5 worm cellular contexts compared by ENCODE assay signal in genomic region chrIV:11956387-11956786, ce11.
TF ChIP-seq lines count a peak whose summit lies in the region.

No protein-coding gene starts in this region.

TF ChIP-seq in whole organism, L1 larva, 84 proteins besides CTCF, POLR2A, EP300 and RAD21 (continued from another document and continues in another):
- TF ChIP-seq isw-1 (GFP tag; IDR thresholded peaks at IDR 0.05; lab: Robert Waterston, UW) = no peak
- TF ChIP-seq zip-4 (GFP tag; optimal IDR thresholded peaks at IDR 0.05; lab: Kevin White, UChicago) = peak; percentile 11
- TF ChIP-seq nhr-28 (tag; optimal IDR thresholded peaks at IDR 0.05; lab: Kevin White, UChicago) = no peak
- peak; percentile 45 for TF ChIP-seq pax-3 (tag; optimal IDR thresholded peaks at IDR 0.05; lab: Kevin White, UChicago)
- TF ChIP-seq nhr-71 (tag; optimal IDR thresholded peaks at IDR 0.05; lab: Kevin White, UChicago) = peak; percentile 99
- TF ChIP-seq lin-14 (GFP tag; optimal IDR thresholded peaks at IDR 0.05; lab: Kevin White, UChicago) = peak; percentile 99
- TF ChIP-seq elt-3 (tag; optimal IDR thresholded peaks at IDR 0.05; lab: Kevin White, UChicago) = peak; percentile 78 to 97 (median 92)
- TF ChIP-seq nhr-47 (tag; optimal IDR thresholded peaks at IDR 0.05; lab: Kevin White, UChicago) = peak; percentile 88
- peak; percentile 69 for TF ChIP-seq unc-130 (tag; optimal IDR thresholded peaks at IDR 0.05; lab: Kevin White, UChicago)
- TF ChIP-seq unc-30 (tag; optimal IDR thresholded peaks at IDR 0.05; lab: Kevin White, UChicago) = no peak
- no peak for TF ChIP-seq nhr-84 (tag; optimal IDR thresholded peaks at IDR 0.05; lab: Kevin White, UChicago)
- TF ChIP-seq pag-3 (tag; optimal IDR thresholded peaks at IDR 0.05; lab: Kevin White, UChicago; ENCODE audit: borderline replicate concordance, insufficient read depth) = no peak
- no peak for TF ChIP-seq efl-3 (GFP tag; optimal IDR thresholded peaks at IDR 0.05; lab: Kevin White, UChicago)
- peak; percentile 85 for TF ChIP-seq xbp-1 (tag; optimal IDR thresholded peaks at IDR 0.05; lab: Kevin White, UChicago)
- peak; percentile 49 to 66 (median 56) for TF ChIP-seq dpl-1 (GFP tag; optimal IDR thresholded peaks at IDR 0.05; lab: Kevin White, UChicago)
- no peak for TF ChIP-seq tlp-1 (tag; optimal IDR thresholded peaks at IDR 0.05; lab: Kevin White, UChicago)
- peak; percentile 57 for TF ChIP-seq egl-13 (tag; optimal IDR thresholded peaks at IDR 0.05; lab: Kevin White, UChicago)
- peak; percentile 69 for TF ChIP-seq nhr-11 (tag; optimal IDR thresholded peaks at IDR 0.05; lab: Kevin White, UChicago)
- TF ChIP-seq nhr-19 (GFP tag; conservative IDR thresholded peaks at IDR 0.05; lab: Robert Waterston, UW) = peak; percentile 94
- TF ChIP-seq ceh-82 (tag; optimal IDR thresholded peaks at IDR 0.05; lab: Kevin White, UChicago) = peak; percentile 39 to 62 (median 43)
- peak; percentile 77 for TF ChIP-seq fos-1 (tag; optimal IDR thresholded peaks at IDR 0.05; lab: Kevin White, UChicago)
- TF ChIP-seq ceh-8 (GFP tag; optimal IDR thresholded peaks at IDR 0.05; lab: Kevin White, UChicago) = no peak
- TF ChIP-seq skn-1 (tag; optimal IDR thresholded peaks at IDR 0.05; lab: Kevin White, UChicago) = peak; percentile 54
- peak; percentile 75 to 79 for TF ChIP-seq lsy-2 (tag; optimal IDR thresholded peaks at IDR 0.05; lab: Kevin White, UChicago)
- peak; percentile 36 for TF ChIP-seq jun-1 (tag; optimal IDR thresholded peaks at IDR 0.05; lab: Kevin White, UChicago)
- peak; percentile 81 for TF ChIP-seq lir-3 (tag; optimal IDR thresholded peaks at IDR 0.05; lab: Kevin White, UChicago; ENCODE audit: poor library complexity)

TF ChIP-seq in whole organism, L2 larva, 48 proteins besides CTCF, POLR2A, EP300 and RAD21 (continued from another document and continues in another):
- TF ChIP-seq nhr-23 (tag; optimal IDR thresholded peaks at IDR 0.05; lab: Kevin White, UChicago) = no peak
- no peak for TF ChIP-seq ZK546.5 (tag; optimal IDR thresholded peaks at IDR 0.05; lab: Kevin White, UChicago)
- TF ChIP-seq blmp-1 (tag; optimal IDR thresholded peaks at IDR 0.05; lab: Kevin White, UChicago; ENCODE audit: insufficient read depth) = peak; percentile 81
- TF ChIP-seq nhr-21 (tag; optimal IDR thresholded peaks at IDR 0.05; lab: Kevin White, UChicago) = peak; percentile 97
- TF ChIP-seq aly-2 (tag; optimal IDR thresholded peaks at IDR 0.05; lab: Kevin White, UChicago) = no peak
- TF ChIP-seq nhr-11 (tag; optimal IDR thresholded peaks at IDR 0.05; lab: Kevin White, UChicago) = no peak
- TF ChIP-seq ama-1 (optimal IDR thresholded peaks at IDR 0.05; lab: Kevin White, UChicago) = peak; percentile 37
- TF ChIP-seq fos-1 (tag; optimal IDR thresholded peaks at IDR 0.05; lab: Kevin White, UChicago) = peak; percentile 86
- TF ChIP-seq ztf-1 (GFP tag; conservative IDR thresholded peaks at IDR 0.05; lab: Robert Waterston, UW) = no peak
- TF ChIP-seq sem-4 (tag; optimal IDR thresholded peaks at IDR 0.05; lab: Kevin White, UChicago) = peak; percentile 92
- TF ChIP-seq ztf-11 (tag; optimal IDR thresholded peaks at IDR 0.05; lab: Kevin White, UChicago) = no peak
- TF ChIP-seq peb-1 (tag; optimal IDR thresholded peaks at IDR 0.05; lab: Kevin White, UChicago) = no peak
- peak; percentile 24 for TF ChIP-seq snpc-4 (tag; optimal IDR thresholded peaks at IDR 0.05; lab: Kevin White, UChicago)
- TF ChIP-seq ceh-16 (tag; optimal IDR thresholded peaks at IDR 0.05; lab: Kevin White, UChicago) = no peak
- no peak for TF ChIP-seq elt-1 (tag; optimal IDR thresholded peaks at IDR 0.05; lab: Kevin White, UChicago)
- peak; percentile 99 to 100 for TF ChIP-seq mdl-1 (tag; optimal IDR thresholded peaks at IDR 0.05; lab: Kevin White, UChicago)
- TF ChIP-seq C34F6.9 (tag; optimal IDR thresholded peaks at IDR 0.05; lab: Kevin White, UChicago) = peak; percentile 86
- TF ChIP-seq unc-55 (GFP tag; optimal IDR thresholded peaks at IDR 0.05; lab: Kevin White, UChicago) = no peak
- TF ChIP-seq alr-1 (tag; optimal IDR thresholded peaks at IDR 0.05; lab: Kevin White, UChicago) = no peak
- peak; percentile 97 for TF ChIP-seq nhr-129 (tag; optimal IDR thresholded peaks at IDR 0.05; lab: Kevin White, UChicago)
- TF ChIP-seq ceh-82 (tag; optimal IDR thresholded peaks at IDR 0.05; lab: Kevin White, UChicago) = no peak
- peak; percentile 74 for TF ChIP-seq lin-13 (GFP tag; optimal IDR thresholded peaks at IDR 0.05; lab: Kevin White, UChicago)
- TF ChIP-seq nhr-237 (tag; optimal IDR thresholded peaks at IDR 0.05; lab: Kevin White, UChicago) = no peak
- TF ChIP-seq crh-2 (tag; optimal IDR thresholded peaks at IDR 0.05; lab: Kevin White, UChicago) = peak; percentile 94
- no peak for TF ChIP-seq unc-62 (GFP tag; optimal IDR thresholded peaks at IDR 0.05; lab: Kevin White, UChicago)
- no peak for TF ChIP-seq unc-39 (tag; optimal IDR thresholded peaks at IDR 0.05; lab: Kevin White, UChicago)
- TF ChIP-seq nhr-12 (tag; optimal IDR thresholded peaks at IDR 0.05; lab: Kevin White, UChicago) = no peak
- peak; percentile 67 for TF ChIP-seq Y55F3AM.14 (GFP tag; optimal IDR thresholded peaks at IDR 0.05; lab: Kevin White, UChicago)

TF ChIP-seq in whole organism, L3 larva, 47 proteins besides CTCF, POLR2A, EP300 and RAD21 (continued from another document):
- peak in 2 of 3 experiments; percentile 73 to 93 for TF ChIP-seq elt-3 (tag; optimal IDR thresholded peaks at IDR 0.05; lab: Kevin White, UChicago)
- TF ChIP-seq egl-5 (tag; optimal IDR thresholded peaks at IDR 0.05; lab: Kevin White, UChicago) = no peak
- peak; percentile 99 for TF ChIP-seq mdl-1 (tag; optimal IDR thresholded peaks at IDR 0.05; lab: Kevin White, UChicago)
- peak; percentile 78 for TF ChIP-seq nfya-1 (tag; optimal IDR thresholded peaks at IDR 0.05; lab: Kevin White, UChicago; ENCODE audit: insufficient read depth)
- TF ChIP-seq pha-4 (tag; optimal IDR thresholded peaks at IDR 0.05; lab: Kevin White, UChicago) = peak; percentile 91
- no peak for TF ChIP-seq ceh-16 (tag; optimal IDR thresholded peaks at IDR 0.05; lab: Kevin White, UChicago)
- peak; percentile 49 for TF ChIP-seq ceh-28 (tag; optimal IDR thresholded peaks at IDR 0.05; lab: Kevin White, UChicago)
- TF ChIP-seq mml-1 (tag; optimal IDR thresholded peaks at IDR 0.05; lab: Kevin White, UChicago) = peak; percentile 40
- peak; percentile 39 for TF ChIP-seq snpc-4 (tag; optimal IDR thresholded peaks at IDR 0.05; lab: Kevin White, UChicago)
- TF ChIP-seq zag-1 (tag; optimal IDR thresholded peaks at IDR 0.05; lab: Kevin White, UChicago) = no peak
- TF ChIP-seq nhr-12 (tag; optimal IDR thresholded peaks at IDR 0.05; lab: Kevin White, UChicago) = no peak
- peak; percentile 3 for TF ChIP-seq fos-1 (tag; optimal IDR thresholded peaks at IDR 0.05; lab: Kevin White, UChicago)
- TF ChIP-seq lsy-12 (tag; optimal IDR thresholded peaks at IDR 0.05; lab: Kevin White, UChicago) = peak; percentile 81
- peak; percentile 99 for TF ChIP-seq nhr-25 (tag; optimal IDR thresholded peaks at IDR 0.05; lab: Kevin White, UChicago)

TF ChIP-seq in whole organism, L4 larva, 104 proteins besides CTCF, POLR2A, EP300 and RAD21 (continued from another document and continues in another):
- TF ChIP-seq set-16 (GFP tag; IDR thresholded peaks at IDR 0.05; lab: Robert Waterston, UW) (peak; percentile 80), madf-9 (GFP tag; conservative IDR thresholded peaks at IDR 0.05; lab: Robert Waterston, UW) (peak; percentile 45; the same call in 1 of the 2 replicates), nhr-77 (tag; optimal IDR thresholded peaks at IDR 0.05; lab: Kevin White, UChicago) (peak; percentile 86), dve-1 (tag; optimal IDR thresholded peaks at IDR 0.05; lab: Kevin White, UChicago; ENCODE audit: insufficient read depth) (peak; percentile 94), ctbp-1 (GFP tag; IDR thresholded peaks at IDR 0.05; lab: Robert Waterston, UW) (peak; percentile 61), nhr-76 (tag; optimal IDR thresholded peaks at IDR 0.05; lab: Kevin White, UChicago) (peak; percentile 54), gei-8 (GFP tag; optimal IDR thresholded peaks at IDR 0.05; lab: Kevin White, UChicago) (peak; percentile 93), nhr-28 (tag; optimal IDR thresholded peaks at IDR 0.05; lab: Kevin White, UChicago) (peak; percentile 92), pha-4 (GFP tag; IDR thresholded peaks at IDR 0.05; lab: Robert Waterston, UW) (peak; percentile 74), pha-4 (tag; optimal IDR thresholded peaks at IDR 0.05; lab: Kevin White, UChicago) (no peak), fkh-10 (GFP tag; optimal IDR thresholded peaks at IDR 0.05; lab: Kevin White, UChicago) (no peak), spr-3 (GFP tag; optimal IDR thresholded peaks at IDR 0.05; lab: Kevin White, UChicago) (no peak), R02D3.7 (tag; optimal IDR thresholded peaks at IDR 0.05; lab: Kevin White, UChicago) (no peak), nhr-11 (tag; optimal IDR thresholded peaks at IDR 0.05; lab: Kevin White, UChicago) (peak; percentile 78), mdl-1 (tag; optimal IDR thresholded peaks at IDR 0.05; lab: Kevin White, UChicago) (peak; percentile 100), mep-1 (tag; optimal IDR thresholded peaks at IDR 0.05; lab: Kevin White, UChicago) (peak; percentile 90), nhr-6 (tag; optimal IDR thresholded peaks at IDR 0.05; lab: Kevin White, UChicago) (peak; percentile 49), hif-1 (tag; optimal IDR thresholded peaks at IDR 0.05; lab: Kevin White, UChicago) (peak; percentile 90 to 99), arid-1 (GFP tag; conservative IDR thresholded peaks at IDR 0.05; lab: Robert Waterston, UW) (0 out of 2 replicates have a peak, but pooled peaks have one; percentile 24), ZK337.2 (GFP tag; IDR thresholded peaks at IDR 0.05; lab: Robert Waterston, UW) (no peak), unc-39 (tag; optimal IDR thresholded peaks at IDR 0.05; lab: Kevin White, UChicago) (no peak), daf-16 (GFP tag; optimal IDR thresholded peaks at IDR 0.05; lab: Kevin White, UChicago) (no peak), daf-16 (tag; optimal IDR thresholded peaks at IDR 0.05; lab: Kevin White, UChicago) (peak; percentile 71), cey-2 (tag; optimal IDR thresholded peaks at IDR 0.05; lab: Kevin White, UChicago; ENCODE audit: borderline replicate concordance, insufficient read depth) (peak; percentile 90), mdt-29 (GFP tag; IDR thresholded peaks at IDR 0.05; lab: Robert Waterston, UW) (peak; percentile 98), lin-29 (GFP tag; IDR thresholded peaks at IDR 0.05; lab: Robert Waterston, UW) (0 out of 2 replicates have a peak, but pooled peaks have one; percentile 59), rbr-2 (tag; optimal IDR thresholded peaks at IDR 0.05; lab: Kevin White, UChicago) (peak; percentile 59), nhr-237 (tag; optimal IDR thresholded peaks at IDR 0.05; lab: Kevin White, UChicago) (peak; percentile 27), hlh-11 (tag; optimal IDR thresholded peaks at IDR 0.05; lab: Kevin White, UChicago) (peak; percentile 98), dpl-1 (GFP tag; optimal IDR thresholded peaks at IDR 0.05; lab: Kevin White, UChicago) (peak; percentile 42), lin-1 (GFP tag; IDR thresholded peaks at IDR 0.05; lab: Robert Waterston, UW) (peak; percentile 91), nhr-102 (tag; optimal IDR thresholded peaks at IDR 0.05; lab: Kevin White, UChicago) (peak; percentile 80), T20F7.1 (GFP tag; optimal IDR thresholded peaks at IDR 0.05; lab: Kevin White, UChicago) (peak; percentile 76), aha-1 (tag; lab: Kevin White, UChicago) (peak; percentile 100), mxl-2 (GFP tag; conservative IDR thresholded peaks at IDR 0.05; lab: Robert Waterston, UW) (peak; percentile 90), ceh-82 (tag; optimal IDR thresholded peaks at IDR 0.05; lab: Kevin White, UChicago) (no peak)

TF ChIP-seq in whole organism, young adult, 124 proteins besides CTCF, POLR2A, EP300 and RAD21 (continued from another document and continues in another):
- TF ChIP-seq lsl-1 (GFP tag; optimal IDR thresholded peaks at IDR 0.05; lab: Kevin White, UChicago) (no peak), F57A8.1 (GFP tag; optimal IDR thresholded peaks at IDR 0.05; lab: Kevin White, UChicago) (no peak), nhr-120 (GFP tag; IDR thresholded peaks at IDR 0.05; lab: Robert Waterston, UW) (no peak), dox-1 (GFP tag; IDR thresholded peaks at IDR 0.05; lab: Robert Waterston, UW) (peak; percentile 71), unc-62 (GFP tag; optimal IDR thresholded peaks at IDR 0.05; lab: Kevin White, UChicago) (no peak), Y95B8A.8 (GFP tag; IDR thresholded peaks at IDR 0.05; lab: Robert Waterston, UW) (no peak), nhr-179 (tag; optimal IDR thresholded peaks at IDR 0.05; lab: Kevin White, UChicago) (no peak), lin-54 (GFP tag; optimal IDR thresholded peaks at IDR 0.05; lab: Kevin White, UChicago) (peak; percentile 40), mxl-1 (tag; optimal IDR thresholded peaks at IDR 0.05; lab: Kevin White, UChicago) (peak; percentile 82), ztf-22 (GFP tag; optimal IDR thresholded peaks at IDR 0.05; lab: Kevin White, UChicago) (peak; percentile 91), B0019.2 (GFP tag; conservative IDR thresholded peaks at IDR 0.05; lab: Robert Waterston, UW) (no peak), tlf-1 (GFP tag; optimal IDR thresholded peaks at IDR 0.05; lab: Kevin White, UChicago) (peak; percentile 71), hmg-20 (GFP tag; IDR thresholded peaks at IDR 0.05; lab: Robert Waterston, UW) (no peak), repo-1 (tag; optimal IDR thresholded peaks at IDR 0.05; lab: Kevin White, UChicago) (peak; percentile 45), pha-4 (tag; optimal IDR thresholded peaks at IDR 0.05; lab: Kevin White, UChicago) (peak; percentile 77), T26A5.8 (tag; optimal IDR thresholded peaks at IDR 0.05; lab: Kevin White, UChicago) (no peak), nhr-90 (tag; optimal IDR thresholded peaks at IDR 0.05; lab: Kevin White, UChicago) (peak; percentile 77), C06A6.2 (GFP tag; conservative IDR thresholded peaks at IDR 0.05; lab: Robert Waterston, UW) (peak; percentile 87), ztf-6 (GFP tag; IDR thresholded peaks at IDR 0.05; lab: Robert Waterston, UW) (no peak), Y53G8AR.9 (GFP tag; conservative IDR thresholded peaks at IDR 0.05; lab: Robert Waterston, UW) (no peak; the same call in 1 of the 2 replicates), nhr-27 (tag; optimal IDR thresholded peaks at IDR 0.05; lab: Kevin White, UChicago) (no peak), tbp1 (GFP tag; optimal IDR thresholded peaks at IDR 0.05; lab: Kevin White, UChicago) (peak; percentile 64), F33H1.4 (GFP tag; IDR thresholded peaks at IDR 0.05; lab: Robert Waterston, UW) (no peak), rpc-1 (optimal IDR thresholded peaks at IDR 0.05; lab: Kevin White, UChicago) (no peak), rpc-1 (tag; optimal IDR thresholded peaks at IDR 0.05; lab: Kevin White, UChicago) (no peak), hlh-12 (tag; optimal IDR thresholded peaks at IDR 0.05; lab: Kevin White, UChicago) (no peak), ama-1 (optimal IDR thresholded peaks at IDR 0.05; lab: Kevin White, UChicago) (no peak), ama-1 (GFP tag; optimal IDR thresholded peaks at IDR 0.05; lab: Kevin White, UChicago) (no peak), bed-2 (GFP tag; IDR thresholded peaks at IDR 0.05; lab: Robert Waterston, UW) (no peak), B0035.1 (tag; optimal IDR thresholded peaks at IDR 0.05; lab: Kevin White, UChicago) (no peak), ceh-27 (GFP tag; optimal IDR thresholded peaks at IDR 0.05; lab: Kevin White, UChicago) (peak; percentile 66), ZK185.1 (tag; optimal IDR thresholded peaks at IDR 0.05; lab: Kevin White, UChicago; ENCODE audit: poor library complexity, severe bottlenecking) (no peak), athp-1 (tag; optimal IDR thresholded peaks at IDR 0.05; lab: Kevin White, UChicago) (peak; percentile 49), egl-44 (GFP tag; IDR thresholded peaks at IDR 0.05; lab: Robert Waterston, UW) (peak; percentile 90), rcor-1 (GFP tag; IDR thresholded peaks at IDR 0.05; lab: Robert Waterston, UW) (peak; percentile 85), nfyb-1 (GFP tag; IDR thresholded peaks at IDR 0.05; lab: Robert Waterston, UW) (peak; percentile 81; the same call in 1 of the 2 replicates), B0336.3 (GFP tag; IDR thresholded peaks at IDR 0.05; lab: Robert Waterston, UW) (peak; percentile 86; the same call in 1 of the 2 replicates), die-1 (tag; optimal IDR thresholded peaks at IDR 0.05; lab: Kevin White, UChicago) (peak; percentile 82), ceh-58 (GFP tag; IDR thresholded peaks at IDR 0.05; lab: Robert Waterston, UW) (no peak), F37B4.10 (GFP tag; IDR thresholded peaks at IDR 0.05; lab: Robert Waterston, UW) (no peak), T07F8.4 (tag; optimal IDR thresholded peaks at IDR 0.05; lab: Kevin White, UChicago) (no peak), ceh-91 (GFP tag; IDR thresholded peaks at IDR 0.05; lab: Robert Waterston, UW) (no peak)
